Worm (Caenorhabditis elegans) whole organism, young adult: ENCODE data around the gene clec-185.

Experiments
- B0019.2 ChIP-seq: fragments of 200-800 bp; sonication (Bioruptor generic); conservative IDR thresholded peaks from 2 replicates; pipeline ENCODE4 v1.3.6; 2022; ENCODE audit warnings: missing genetic modification reagents, missing genetic modification characterization, missing compliant biosample characterization
- F23B12.7 ChIP-seq: sonication (generic microtip); optimal IDR thresholded peaks from 2 replicates; lab custom pipeline; 2017; ENCODE audit warnings: missing genetic modification characterization, mild to moderate bottlenecking, missing compliant biosample characterization, antibody characterized with exemption, moderate library complexity; ENCODE audit not compliant: insufficient read depth
- F37B4.10 ChIP-seq: fragments of 200-800 bp; sonication (Bioruptor generic); IDR thresholded peaks from 2 replicates; pipeline ENCODE4 v1.3.6; 2022; ENCODE audit warnings: missing genetic modification characterization, missing compliant biosample characterization
- F39B2.1 ChIP-seq: fragments of 200-800 bp; sonication (Bioruptor generic); IDR thresholded peaks from 2 replicates; pipeline ENCODE4 v1.3.6; 2022; ENCODE audit warnings: missing genetic modification reagents, missing genetic modification characterization, missing compliant biosample characterization
- T07F8.4 ChIP-seq: sonication (generic microtip); optimal IDR thresholded peaks from 2 replicates; lab custom pipeline; 2016; ENCODE audit warnings: mild to moderate bottlenecking, missing genetic modification characterization, moderate library complexity, missing compliant biosample characterization
- akir-1 ChIP-seq: fragments of 200-800 bp; sonication (Bioruptor generic); optimal IDR thresholded peaks from 2 replicates; lab custom pipeline; 2018; ENCODE audit warnings: mild to moderate bottlenecking, missing genetic modification characterization, moderate library complexity, missing compliant biosample characterization
- athp-1 ChIP-seq: sonication (generic microtip); optimal IDR thresholded peaks from 2 replicates; lab custom pipeline; 2017; ENCODE audit warnings: mild to moderate bottlenecking, missing genetic modification characterization, missing compliant biosample characterization
- attf-5 ChIP-seq: fragments of 200-800 bp; sonication (Bioruptor generic); optimal IDR thresholded peaks from 2 replicates; lab custom pipeline; 2018; ENCODE audit warnings: mild to moderate bottlenecking, missing genetic modification characterization, missing compliant biosample characterization
- bed-1 ChIP-seq: fragments of 200-800 bp; sonication (Bioruptor generic); IDR thresholded peaks from 2 replicates; pipeline ENCODE4 v1.3.6; 2022; ENCODE audit warnings: missing genetic modification reagents, missing genetic modification characterization, missing compliant biosample characterization
- cebp-2 ChIP-seq: fragments of 200-800 bp; sonication (Bioruptor generic); IDR thresholded peaks from 2 replicates; pipeline ENCODE4 v1.3.6; 2022; ENCODE audit warnings: missing genetic modification characterization, missing compliant biosample characterization
- ceh-100 ChIP-seq: fragments of 200-800 bp; sonication (Bioruptor generic); IDR thresholded peaks from 2 replicates; pipeline ENCODE4 v1.3.6; 2022; ENCODE audit warnings: missing genetic modification reagents, missing genetic modification characterization, missing compliant biosample characterization
- dox-1 ChIP-seq: fragments of 200-800 bp; sonication (Bioruptor generic); IDR thresholded peaks from 2 replicates; pipeline ENCODE4 v1.3.6; 2022; ENCODE audit warnings: missing genetic modification reagents, missing genetic modification characterization, missing compliant biosample characterization
- dpff-1 ChIP-seq: sonication (generic microtip); optimal IDR thresholded peaks from 2 replicates; lab custom pipeline; 2017; ENCODE audit warnings: mild to moderate bottlenecking, missing genetic modification characterization, missing compliant biosample characterization
- efl-1 ChIP-seq: fragments of 150-350 bp; optimal IDR thresholded peaks from 2 replicates; lab custom pipeline; 2014; ENCODE audit warnings: missing biosample characterization, missing genetic modification reagents, missing genetic modification characterization
- egl-18 ChIP-seq: fragments of 200-800 bp; sonication (Bioruptor generic); IDR thresholded peaks from 2 replicates; pipeline ENCODE4 v1.3.6; 2022; ENCODE audit warnings: missing genetic modification reagents, missing genetic modification characterization, missing compliant biosample characterization
- egl-44 ChIP-seq: fragments of 200-800 bp; sonication (Bioruptor generic); IDR thresholded peaks from 2 replicates; pipeline ENCODE4 v1.3.6; 2022; ENCODE audit warnings: missing genetic modification reagents, missing genetic modification characterization, missing compliant biosample characterization
- egrh-3 ChIP-seq: fragments of 200-800 bp; sonication (Bioruptor generic); IDR thresholded peaks from 2 replicates; pipeline ENCODE4 v1.3.6; 2022; ENCODE audit warnings: missing genetic modification reagents, missing genetic modification characterization, missing compliant biosample characterization
- ekl-4 ChIP-seq: fragments of 200-800 bp; sonication (Bioruptor generic); IDR thresholded peaks from 2 replicates; pipeline ENCODE4 v1.3.6; 2022; ENCODE audit warnings: missing genetic modification reagents, missing genetic modification characterization, missing compliant biosample characterization
- hlh-26 ChIP-seq: fragments of 200-800 bp; sonication (Bioruptor generic); conservative IDR thresholded peaks from 2 replicates; pipeline ENCODE4 v1.3.6; 2022; ENCODE audit warnings: missing genetic modification reagents, missing genetic modification characterization, missing compliant biosample characterization
- hmg-20 ChIP-seq: fragments of 200-800 bp; sonication (Bioruptor generic); IDR thresholded peaks from 2 replicates; pipeline ENCODE4 v1.3.6; 2022; ENCODE audit warnings: missing genetic modification reagents, missing genetic modification characterization, missing compliant biosample characterization
- hrde-1 ChIP-seq: sonication (generic microtip); optimal IDR thresholded peaks from 2 replicates; lab custom pipeline; 2016; ENCODE audit warnings: missing genetic modification characterization, mild to moderate bottlenecking, missing compliant biosample characterization, moderate library complexity, missing genotype, missing genetic modification reagents, borderline replicate concordance
- let-526 ChIP-seq: fragments of 200-800 bp; sonication (Bioruptor generic); IDR thresholded peaks from 2 replicates; pipeline ENCODE4 v1.3.6; 2022; ENCODE audit warnings: missing genetic modification reagents, missing genetic modification characterization, missing compliant biosample characterization
- lin-26 ChIP-seq: fragments of 200-800 bp; sonication (Bioruptor generic); IDR thresholded peaks from 2 replicates; pipeline ENCODE4 v1.3.6; 2022; ENCODE audit warnings: missing genetic modification reagents, missing genetic modification characterization, missing compliant biosample characterization
- lin-40 ChIP-seq: sonication (generic microtip); optimal IDR thresholded peaks from 2 replicates; lab custom pipeline; 2016; ENCODE audit warnings: missing genetic modification characterization, mild to moderate bottlenecking, missing compliant biosample characterization, missing genotype, missing genetic modification reagents
- lsy-27 ChIP-seq: sonication (generic microtip); optimal IDR thresholded peaks from 2 replicates; lab custom pipeline; 2017; ENCODE audit warnings: missing genetic modification characterization, mild to moderate bottlenecking, missing compliant biosample characterization, antibody characterized with exemption, missing genotype, borderline replicate concordance; ENCODE audit not compliant: insufficient read depth
- madf-6 ChIP-seq: fragments of 200-800 bp; sonication (Bioruptor generic); IDR thresholded peaks from 2 replicates; pipeline ENCODE4 v1.3.6; 2022; ENCODE audit warnings: missing genetic modification reagents, missing genetic modification characterization, missing compliant biosample characterization
- mel-28 ChIP-seq: sonication (generic microtip); optimal IDR thresholded peaks from 2 replicates; lab custom pipeline; 2016; ENCODE audit warnings: borderline replicate concordance, mild to moderate bottlenecking, missing genetic modification characterization, missing compliant biosample characterization
- nfya-2 ChIP-seq: fragments of 200-800 bp; sonication (Bioruptor generic); IDR thresholded peaks from 2 replicates; pipeline ENCODE4 v1.3.6; 2022; ENCODE audit warnings: missing genetic modification reagents, missing genetic modification characterization, missing compliant biosample characterization
- nfyb-1 ChIP-seq: fragments of 200-800 bp; sonication (Bioruptor generic); IDR thresholded peaks from 2 replicates; pipeline ENCODE4 v1.3.6; 2022; ENCODE audit warnings: missing genetic modification reagents, missing genetic modification characterization, missing compliant biosample characterization
- nhr-120 ChIP-seq: fragments of 200-800 bp; sonication (Bioruptor generic); IDR thresholded peaks from 2 replicates; pipeline ENCODE4 v1.3.6; 2022; ENCODE audit warnings: missing genetic modification characterization, missing compliant biosample characterization
- nhr-80 ChIP-seq: sonication (generic microtip); optimal IDR thresholded peaks from 2 replicates; lab custom pipeline; 2016; ENCODE audit warnings: missing genetic modification characterization, missing compliant biosample characterization
- pha-4 ChIP-seq: fragments of 150-350 bp; sonication (generic microtip); optimal IDR thresholded peaks from 2 replicates; lab custom pipeline; 2014; ENCODE audit warnings: missing biosample characterization, missing genetic modification reagents, missing genetic modification characterization
- rec-8 ChIP-seq, 2 experiments: sonication (generic microtip); optimal IDR thresholded peaks; 2 replicates each; lab custom pipeline; 2016; ENCODE audit warnings: mild to moderate bottlenecking in 2 of 2, missing genetic modification characterization in 2 of 2, missing genetic modification reagents in 2 of 2, missing genotype in 2 of 2, missing biosample characterization in 1 of 2, missing compliant biosample characterization in 1 of 2, moderate library complexity in 1 of 2
- rpc-1 ChIP-seq, 2 experiments: fragments of 150-350 bp in 1 of 2; sonication (generic microtip) in 1 of 2; optimal IDR thresholded peaks; 2 replicates each; lab custom pipeline; 2014 to 2018; ENCODE audit warnings: missing biosample characterization in 1 of 2, missing genetic modification characterization in 1 of 2, missing genetic modification reagents in 1 of 2, missing genotype in 1 of 2
- sptf-2 ChIP-seq: fragments of 200-800 bp; sonication (Bioruptor generic); optimal IDR thresholded peaks from 2 replicates; lab custom pipeline; 2018; ENCODE audit warnings: mild to moderate bottlenecking, missing genetic modification characterization, missing compliant biosample characterization
- zfh-2 ChIP-seq: fragments of 200-800 bp; sonication (Bioruptor generic); conservative IDR thresholded peaks from 2 replicates; pipeline ENCODE4 v1.3.6; 2022; ENCODE audit warnings: missing genetic modification reagents, missing genetic modification characterization, missing compliant biosample characterization
- ztf-26 ChIP-seq: sonication (generic microtip); optimal IDR thresholded peaks from 2 replicates; lab custom pipeline; 2017; ENCODE audit warnings: missing genetic modification characterization, missing compliant biosample characterization

Gene clec-185

DNA sequence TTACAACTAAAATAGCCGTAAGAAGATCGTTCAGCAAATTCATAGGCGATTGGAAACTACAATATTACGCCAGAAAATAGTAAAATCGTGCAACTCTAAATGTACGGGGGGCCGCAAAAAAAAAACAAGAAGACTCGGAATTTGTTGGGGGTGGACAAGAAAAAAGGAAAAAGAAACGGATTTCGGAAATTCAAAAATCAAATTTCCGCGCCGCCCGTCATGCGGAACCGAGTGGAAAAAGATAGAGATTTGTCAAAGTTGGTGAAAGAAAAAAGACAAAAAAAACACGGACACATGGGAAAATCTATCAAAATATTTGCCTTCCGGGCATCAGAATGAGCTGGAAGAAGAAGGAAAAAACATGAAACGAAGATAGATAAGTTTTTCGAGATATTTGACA is 19.2 kb upstream of the clec-185 start:
- TF ChIP-seq ekl-4 (GFP tag; lab: Robert Waterston, UW) (no peak), F37B4.10 (GFP tag; lab: Robert Waterston, UW) (no peak)

ce11 chrIV:12420455-12420854 is 18.0 kb upstream of the clec-185 start, which contains the start of gene ugt-65:
Gene ugt-65 (plus strand): TSS chrIV:12420683.
- peak; percentile 61 for TF ChIP-seq nhr-80 (tag; lab: Kevin White, UChicago)
- TF ChIP-seq nhr-120 (GFP tag; lab: Robert Waterston, UW), result no peak

- TF ChIP-seq hlh-26, result no peak
- no peak for TF ChIP-seq efl-1
- TF ChIP-seq hrde-1 (tag; lab: Kevin White, UChicago), result no peak
- no peak for TF ChIP-seq rec-8 (tag; optimal IDR thresholded peaks at IDR 0.05; lab: Kevin White, UChicago)
- TF ChIP-seq mel-28 (tag; lab: Kevin White, UChicago), result no peak
- TF ChIP-seq ceh-100 (GFP tag; lab: Robert Waterston, UW), result no peak
- TF ChIP-seq nhr-120 (GFP tag; lab: Robert Waterston, UW), result no peak
- no peak for TF ChIP-seq bed-1 (GFP tag; lab: Robert Waterston, UW)
- no peak for TF ChIP-seq lsy-27 (tag; lab: Kevin White, UChicago)
- TF ChIP-seq let-526 (GFP tag; lab: Robert Waterston, UW), result no peak
- TF ChIP-seq pha-4 (tag; lab: Kevin White, UChicago), result no peak
- no peak for TF ChIP-seq B0019.2 (GFP tag; lab: Robert Waterston, UW)
- TF ChIP-seq, all 124 proteins: peak for 0
Observed at ce11 chrIV:12425595-12425994, 12.9 kb upstream of the clec-185 start.

ce11 chrIV:12427687-12428284 is 10.7 kb upstream of the clec-185 start:
- TF ChIP-seq athp-1 (tag; lab: Kevin White, UChicago) (peak; percentile 6), ztf-26 (tag; lab: Kevin White, UChicago) (peak; percentile 37), F39B2.1 (GFP tag; lab: Robert Waterston, UW) (no peak), cebp-2 (GFP tag; lab: Robert Waterston, UW) (0 out of 2 replicates have a peak, but pooled peaks have one; percentile 64), nfyb-1 (0 out of 2 replicates have a peak, but pooled peaks have one; percentile 13), egrh-3 (GFP tag; lab: Robert Waterston, UW) (peak; percentile 96), sptf-2 (GFP tag; lab: Kevin White, UChicago) (no peak), madf-6 (GFP tag; lab: Robert Waterston, UW) (no peak), zfh-2 (GFP tag; lab: Robert Waterston, UW) (peak; percentile 94), dox-1 (GFP tag; lab: Robert Waterston, UW) (0 out of 2 replicates have a peak, but pooled peaks have one; percentile 20), lin-40 (tag; lab: Kevin White, UChicago) (peak; percentile 22)

ce11 chrIV:12428467-12428866 is 10.0 kb upstream of the clec-185 start, which contains the start of gene col-130:
Gene col-130 (minus strand): TSS chrIV:12428516.
- no peak for TF ChIP-seq akir-1 (GFP tag; lab: Kevin White, UChicago)
- no peak for TF ChIP-seq F37B4.10 (GFP tag; lab: Robert Waterston, UW)
- TF ChIP-seq rpc-1 (optimal IDR thresholded peaks at IDR 0.05; lab: Kevin White, UChicago), result no peak
- no peak for TF ChIP-seq rpc-1 (tag; optimal IDR thresholded peaks at IDR 0.05; lab: Kevin White, UChicago)
- TF ChIP-seq lin-26 (GFP tag; lab: Robert Waterston, UW), result no peak
- TF ChIP-seq nfya-2 (GFP tag; lab: Robert Waterston, UW), result no peak
- TF ChIP-seq egl-44 (GFP tag; lab: Robert Waterston, UW), result no peak
- no peak for TF ChIP-seq pha-4 (tag; lab: Kevin White, UChicago)
- no peak for TF ChIP-seq dpff-1 (tag; lab: Kevin White, UChicago)
- no peak for TF ChIP-seq egl-18 (GFP tag; lab: Robert Waterston, UW)
- no peak for TF ChIP-seq nhr-120 (GFP tag; lab: Robert Waterston, UW)
- no peak for TF ChIP-seq attf-5 (GFP tag; lab: Kevin White, UChicago)
- no peak for TF ChIP-seq hmg-20 (GFP tag; lab: Robert Waterston, UW)
- no peak for TF ChIP-seq F23B12.7 (tag; lab: Kevin White, UChicago)
- TF ChIP-seq T07F8.4 (tag; lab: Kevin White, UChicago), result no peak
